Fruit fly (Drosophila melanogaster): ENCODE results near the gene GstD2.

The GstD2 gene

DNA sequence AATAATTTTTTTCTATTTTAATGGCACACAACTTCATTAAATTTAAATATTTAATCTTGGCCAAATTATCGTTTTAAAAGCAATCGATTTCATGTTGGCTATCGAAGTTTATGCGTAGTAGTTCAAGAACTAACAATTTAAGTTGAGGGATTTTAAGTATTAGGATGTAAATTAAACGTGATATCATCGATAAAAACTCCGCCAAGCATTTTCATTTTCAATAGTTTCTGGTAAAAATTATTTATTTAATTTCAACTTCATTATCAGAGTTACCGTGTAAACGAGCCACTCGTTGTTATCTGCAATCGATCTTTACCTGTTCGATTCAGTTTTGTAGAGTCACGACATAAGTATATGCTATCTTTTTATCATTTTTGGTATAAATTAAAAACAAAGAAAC is 31.2 kb downstream of the GstD2 start (continued):
- TF ChIP-seq shn (GFP tag; optimal IDR thresholded peaks at IDR 0.05): peak; percentile 75
- TF ChIP-seq CG8924 (tag; optimal IDR thresholded peaks at IDR 0.05): peak; percentile 99
- peak in 1 of 2 experiments; percentile 98 for TF ChIP-seq Eip74EF (GFP tag; optimal IDR thresholded peaks at IDR 0.05)
- peak; percentile 89 for TF ChIP-seq CG7786 (GFP tag; optimal IDR thresholded peaks at IDR 0.05)
- peak; percentile 98 for TF ChIP-seq CG14710 (tag; optimal IDR thresholded peaks at IDR 0.05)
- TF ChIP-seq CG6254 (GFP tag; optimal IDR thresholded peaks at IDR 0.05): peak; percentile 98
- TF ChIP-seq grau (tag; optimal IDR thresholded peaks at IDR 0.05): peak; percentile 98
- peak; percentile 98 for TF ChIP-seq CG1647 (GFP tag; optimal IDR thresholded peaks at IDR 0.05)
- TF ChIP-seq btn (GFP tag; optimal IDR thresholded peaks at IDR 0.05): peak; percentile 98
- TF ChIP-seq CG18262 (tag; optimal IDR thresholded peaks at IDR 0.05): peak; percentile 99
- TF ChIP-seq CG9876 (GFP tag; optimal IDR thresholded peaks at IDR 0.05): peak; percentile 84
- peak; percentile 85 for TF ChIP-seq da (GFP tag; optimal IDR thresholded peaks at IDR 0.05)
- TF ChIP-seq cad (GFP tag; optimal IDR thresholded peaks at IDR 0.05): no peak
- 0 out of 3 replicates have a peak, but pooled peaks have one; percentile 40 for TF ChIP-seq HLH4C (GFP tag; IDR thresholded peaks at IDR 0.05; ENCODE audit: partially characterized antibody)
- peak; percentile 94 for TF ChIP-seq Ptx1 (GFP tag; IDR thresholded peaks at IDR 0.05)
- peak; percentile 90 for TF ChIP-seq CG31365 (tag; optimal IDR thresholded peaks at IDR 0.05)
- peak; percentile 95 for TF ChIP-seq D19B (GFP tag; optimal IDR thresholded peaks at IDR 0.05)
- peak; percentile 89 for TF ChIP-seq CG3995 (GFP tag; optimal IDR thresholded peaks at IDR 0.05)
- TF ChIP-seq pzg (GFP tag; optimal IDR thresholded peaks at IDR 0.05): peak; percentile 46
- peak; percentile 88 for TF ChIP-seq CG32772 (GFP tag; IDR thresholded peaks at IDR 0.05)
- TF ChIP-seq B-H1 (GFP tag; IDR thresholded peaks at IDR 0.05): peak; percentile 93; the same call in 2 of the 3 replicates
- TF ChIP-seq CG9437 (GFP tag; optimal IDR thresholded peaks at IDR 0.05): peak; percentile 92
- TF ChIP-seq hb (GFP tag; IDR thresholded peaks at IDR 0.05; ENCODE audit: partially characterized antibody): no peak
- peak; percentile 79 to 99 for TF ChIP-seq bsh (GFP tag; optimal IDR thresholded peaks at IDR 0.05)
- TF ChIP-seq HmgZ (tag; optimal IDR thresholded peaks at IDR 0.05): peak; percentile 98
- TF ChIP-seq Side (GFP tag; optimal IDR thresholded peaks at IDR 0.05): peak; percentile 92
- TF ChIP-seq CG34224 (GFP tag; IDR thresholded peaks at IDR 0.05; ENCODE audit: partially characterized antibody): peak; percentile 55; the same call in 1 of the 3 replicates
- peak; percentile 94 to 96 for TF ChIP-seq Pdp1 (GFP tag; optimal IDR thresholded peaks at IDR 0.05)
- TF ChIP-seq CG13775 (GFP tag; optimal IDR thresholded peaks at IDR 0.05): peak; percentile 96
- peak; percentile 95 for TF ChIP-seq CG3407 (GFP tag; optimal IDR thresholded peaks at IDR 0.05)
- TF ChIP-seq CG9817 (tag; optimal IDR thresholded peaks at IDR 0.05): peak; percentile 97
- peak; percentile 98 for TF ChIP-seq CG1233 (GFP tag; optimal IDR thresholded peaks at IDR 0.05)
- no peak for TF ChIP-seq chinmo (GFP tag; IDR thresholded peaks at IDR 0.05; ENCODE audit: partially characterized antibody)
- TF ChIP-seq Camta (GFP tag; optimal IDR thresholded peaks at IDR 0.05): peak; percentile 96
- peak; percentile 92 for TF ChIP-seq Oaz (GFP tag; IDR thresholded peaks at IDR 0.05)
- peak; percentile 94 for TF ChIP-seq en (GFP tag; optimal IDR thresholded peaks at IDR 0.05)
- TF ChIP-seq CG11093 (GFP tag; IDR thresholded peaks at IDR 0.05): peak; percentile 84
- peak; percentile 66 for TF ChIP-seq Sry-δ (GFP tag; optimal IDR thresholded peaks at IDR 0.05)
- TF ChIP-seq CG9609 (GFP tag; optimal IDR thresholded peaks at IDR 0.05): peak; percentile 91
- TF ChIP-seq Mes4 (GFP tag; optimal IDR thresholded peaks at IDR 0.05): peak; percentile 93
- peak; percentile 99 for TF ChIP-seq MTF-1 (GFP tag; optimal IDR thresholded peaks at IDR 0.05; ENCODE audit: borderline replicate concordance)
- no peak for TF ChIP-seq pita (GFP tag; optimal IDR thresholded peaks at IDR 0.05)
- peak; percentile 89 for TF ChIP-seq CG3065 (GFP tag; optimal IDR thresholded peaks at IDR 0.05)
- peak; percentile 95 for TF ChIP-seq E2f1 (GFP tag; IDR thresholded peaks at IDR 0.05)
- TF ChIP-seq CG8765 (GFP tag; IDR thresholded peaks at IDR 0.05): peak; percentile 91
- peak; percentile 90 for TF ChIP-seq ewg (GFP tag; optimal IDR thresholded peaks at IDR 0.05)
- peak; percentile 73 for TF ChIP-seq CG6272 (GFP tag; IDR thresholded peaks at IDR 0.05)
- peak; percentile 96 for TF ChIP-seq CG14050 (GFP tag; IDR thresholded peaks at IDR 0.05)
- TF ChIP-seq Bgb (GFP tag; IDR thresholded peaks at IDR 0.05; ENCODE audit: partially characterized antibody): no peak
- peak; percentile 98 for TF ChIP-seq CG17912 (GFP tag; optimal IDR thresholded peaks at IDR 0.05)

All from whole organism, embryonic.